Worm (Caenorhabditis elegans): Measurements from ENCODE around the gene F41H10.1.
A peak's percentile ranks its signal among the peaks of the same experiment; 100 is the strongest.

ce11 chrIV:5364135-5364609 lies 18.5 kb upstream of the F41H10.1 start, which contains the start of the genes hda-6 and F41H10.4:
- no peak for TF ChIP-seq aly-2 (tag; optimal IDR thresholded peaks at IDR 0.05)
- TF ChIP-seq lsy-2 (tag; optimal IDR thresholded peaks at IDR 0.05): peak in 1 of 2 experiments; percentile 91
- TF ChIP-seq nhr-11 (tag; optimal IDR thresholded peaks at IDR 0.05): no peak

Measured in whole organism, L4 larva.